Fruit fly (Drosophila melanogaster): Measurements from ENCODE around the gene ppk5.

The ppk5 gene

dm6 chr3L:21515823-21516715 lies 18.4 kb upstream of the ppk5 start, which contains the start of the genes SAK and Cdk12 (continued):
- no peak for TF ChIP-seq NC2α (GFP tag; optimal IDR thresholded peaks at IDR 0.05)
- TF ChIP-seq CG8924 (tag; optimal IDR thresholded peaks at IDR 0.05), result peak; percentile 89
- peak; percentile 65 for TF ChIP-seq CG7786 (GFP tag; optimal IDR thresholded peaks at IDR 0.05)
- TF ChIP-seq mirr (GFP tag; optimal IDR thresholded peaks at IDR 0.05), result peak; percentile 50
- no peak for TF ChIP-seq Sin3A (optimal IDR thresholded peaks at IDR 0.05)
- TF ChIP-seq Myb (GFP tag; optimal IDR thresholded peaks at IDR 0.05), result peak; percentile 54
- TF ChIP-seq CTCF (GFP tag; optimal IDR thresholded peaks at IDR 0.05), result peak; percentile 39
- TF ChIP-seq eyg (GFP tag; optimal IDR thresholded peaks at IDR 0.05), result no peak
- TF ChIP-seq CG17359 (tag; optimal IDR thresholded peaks at IDR 0.05), result peak; percentile 81
- TF ChIP-seq CG4282 (GFP tag; optimal IDR thresholded peaks at IDR 0.05), result no peak
- peak; percentile 64; the same call in 1 of the 2 replicates for TF ChIP-seq rib (GFP tag; IDR thresholded peaks at IDR 0.05)
- TF ChIP-seq eve (GFP tag; optimal IDR thresholded peaks at IDR 0.05), result peak in 1 of 2 experiments; percentile 78
- peak; percentile 56; the same call in 2 of the 4 replicates for TF ChIP-seq Dll (GFP tag; IDR thresholded peaks at IDR 0.05; ENCODE audit: partially characterized antibody)
- peak; percentile 75 for TF ChIP-seq CG14014 (GFP tag; IDR thresholded peaks at IDR 0.05)
- TF ChIP-seq gem (tag; optimal IDR thresholded peaks at IDR 0.05), result peak; percentile 93
- TF ChIP-seq schlank (tag; optimal IDR thresholded peaks at IDR 0.05), result peak; percentile 55
- TF ChIP-seq jing (GFP tag; optimal IDR thresholded peaks at IDR 0.05), result peak; percentile 48
- peak; percentile 55 for TF ChIP-seq Drgx (GFP tag; IDR thresholded peaks at IDR 0.05)
- TF ChIP-seq dm (GFP tag; optimal IDR thresholded peaks at IDR 0.05), result peak; percentile 68
- peak; percentile 79 for TF ChIP-seq Sox102F (GFP tag; optimal IDR thresholded peaks at IDR 0.05)
- TF ChIP-seq Hsf (GFP tag; optimal IDR thresholded peaks at IDR 0.05), result peak; percentile 71
- TF ChIP-seq HmgZ (tag; optimal IDR thresholded peaks at IDR 0.05), result peak; percentile 72
- peak; percentile 11 for TF ChIP-seq vfl (GFP tag; optimal IDR thresholded peaks at IDR 0.05)
- TF ChIP-seq tx (GFP tag; optimal IDR thresholded peaks at IDR 0.05), result peak; percentile 49
- peak; percentile 65 for TF ChIP-seq Lhr (GFP tag; optimal IDR thresholded peaks at IDR 0.05)
- TF ChIP-seq maf-S (GFP tag; optimal IDR thresholded peaks at IDR 0.05), result peak; percentile 19
- peak; percentile 75 for TF ChIP-seq CG11695 (GFP tag; IDR thresholded peaks at IDR 0.05)
- peak; percentile 87 for TF ChIP-seq CG4328 (GFP tag; optimal IDR thresholded peaks at IDR 0.05)
- no peak; the same call in 1 of the 2 replicates for TF ChIP-seq Poxn (GFP tag; IDR thresholded peaks at IDR 0.05)
- no peak for TF ChIP-seq nerfin-2 (GFP tag; IDR thresholded peaks at IDR 0.05; ENCODE audit: partially characterized antibody)
- TF ChIP-seq CG1647 (GFP tag; optimal IDR thresholded peaks at IDR 0.05), result peak; percentile 30
- TF ChIP-seq CG11398 (GFP tag; optimal IDR thresholded peaks at IDR 0.05), result no peak
- peak; percentile 80 for TF ChIP-seq Rx (GFP tag; IDR thresholded peaks at IDR 0.05)
- peak; percentile 80 for TF ChIP-seq odd (GFP tag; optimal IDR thresholded peaks at IDR 0.05)
- peak; percentile 70 for TF ChIP-seq Asciz (GFP tag; optimal IDR thresholded peaks at IDR 0.05)
- TF ChIP-seq CG2678 (tag; optimal IDR thresholded peaks at IDR 0.05), result peak; percentile 90
- no peak for TF ChIP-seq sim (GFP tag; IDR thresholded peaks at IDR 0.05)
- TF ChIP-seq Jarid2 (GFP tag; optimal IDR thresholded peaks at IDR 0.05), result no peak
- TF ChIP-seq CG5180 (GFP tag; optimal IDR thresholded peaks at IDR 0.05), result no peak
- TF ChIP-seq exex (tag; optimal IDR thresholded peaks at IDR 0.05), result peak; percentile 69
- peak; percentile 88 for TF ChIP-seq CG11504 (tag; optimal IDR thresholded peaks at IDR 0.05)
- TF ChIP-seq CG10462 (GFP tag; optimal IDR thresholded peaks at IDR 0.05), result peak; percentile 66
- peak; percentile 74 for TF ChIP-seq ab (GFP tag; optimal IDR thresholded peaks at IDR 0.05)
- peak; percentile 93 for TF ChIP-seq stwl (tag; optimal IDR thresholded peaks at IDR 0.05)
- peak; percentile 68 for TF ChIP-seq CG15011 (GFP tag; optimal IDR thresholded peaks at IDR 0.05)
- peak; percentile 79 for TF ChIP-seq CG18476 (GFP tag; optimal IDR thresholded peaks at IDR 0.05)
- TF ChIP-seq Hey (tag; optimal IDR thresholded peaks at IDR 0.05), result no peak
- TF ChIP-seq CG4730 (GFP tag; IDR thresholded peaks at IDR 0.05), result no peak; the same call in 1 of the 2 replicates
- TF ChIP-seq hkb (optimal IDR thresholded peaks at IDR 0.05), result no peak
- peak; percentile 79 for TF ChIP-seq hkb (GFP tag; IDR thresholded peaks at IDR 0.05)

All from whole organism, embryonic.